Fruit fly (Drosophila melanogaster): ENCODE measurements around the gene ATPsynD.

DNA sequence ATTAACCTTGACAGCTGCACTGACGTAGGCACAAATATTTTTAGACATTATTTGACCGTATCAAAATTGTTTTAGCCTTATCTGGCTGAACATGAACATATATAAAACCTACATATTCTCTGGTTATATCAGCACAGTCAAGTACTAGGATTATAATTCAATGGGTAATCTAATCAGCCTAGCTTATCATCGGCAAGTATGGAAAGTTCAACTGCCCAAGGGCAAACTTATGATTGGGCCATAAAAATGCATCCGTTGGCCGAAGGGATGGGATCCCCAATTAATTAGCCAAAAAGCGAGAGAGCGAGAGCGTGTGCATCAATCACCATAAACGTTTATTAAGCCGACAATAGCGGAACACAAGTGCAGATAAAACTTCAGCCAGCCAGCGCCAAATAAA lies 29.3 kb upstream of the ATPsynD start:
- TF ChIP-seq psq (optimal IDR thresholded peaks at IDR 0.05): no peak
- no peak for TF ChIP-seq usp (GFP tag; optimal IDR thresholded peaks at IDR 0.05)
- TF ChIP-seq Dll (optimal IDR thresholded peaks at IDR 0.05): no peak

Measured in whole organism.